Fruit fly (Drosophila melanogaster): ENCODE measurements around the gene CG17475.

- no peak for TF ChIP-seq esn (GFP tag; optimal IDR thresholded peaks at IDR 0.05)
- TF ChIP-seq Ets21C (GFP tag; optimal IDR thresholded peaks at IDR 0.05) = no peak
- no peak for TF ChIP-seq CG4318 (GFP tag; optimal IDR thresholded peaks at IDR 0.05)
- TF ChIP-seq Blimp-1 (GFP tag; optimal IDR thresholded peaks at IDR 0.05) = no peak
- TF ChIP-seq achi (GFP tag; optimal IDR thresholded peaks at IDR 0.05) = no peak
- no peak for TF ChIP-seq Eip78C (GFP tag)
- no peak for TF ChIP-seq Gug (GFP tag; IDR thresholded peaks at IDR 0.05)
Measured at dm6 chr3R:17130326-17130725, at the start of gene CG17475.
